Fruit fly (Drosophila melanogaster) whole organism, embryonic: ENCODE data around the gene e.

Source experiments
- Adf1 ChIP-seq: fragments of 200-800 bp; sonication (Bioruptor generic); IDR thresholded peaks from 2 replicates; pipeline ENCODE4 v1.3.6; 2022; ENCODE audit warnings: missing biosample characterization, missing genetic modification characterization
- Asciz ChIP-seq: fragments of 200-800 bp; sonication (Bioruptor generic); optimal IDR thresholded peaks from 2 replicates; lab custom pipeline; 2017; ENCODE audit warnings: missing biosample characterization, mild to moderate bottlenecking, missing genetic modification characterization, missing genetic modification reagents
- CG10147 ChIP-seq: fragments of 200-800 bp; sonication (Bioruptor generic); optimal IDR thresholded peaks from 2 replicates; lab custom pipeline; 2019; ENCODE audit warnings: missing biosample characterization, mild to moderate bottlenecking, missing genetic modification characterization, moderate library complexity
- CG1024 ChIP-seq: fragments of 200-800 bp; sonication (Bioruptor generic); IDR thresholded peaks from 2 replicates; pipeline ENCODE4 v1.3.6; 2022; ENCODE audit warnings: missing biosample characterization, missing genetic modification characterization
- CG10267 ChIP-seq: fragments of 200-800 bp; sonication (Bioruptor generic); optimal IDR thresholded peaks from 2 replicates; lab custom pipeline; 2018; ENCODE audit warnings: missing biosample characterization, mild to moderate bottlenecking, missing genetic modification characterization, moderate library complexity
- CG10565 ChIP-seq: fragments of 200-800 bp; sonication (Bioruptor generic); optimal IDR thresholded peaks from 3 replicates; lab custom pipeline; 2016; ENCODE audit warnings: missing biosample characterization, mild to moderate bottlenecking, missing genetic modification characterization
- CG10959 ChIP-seq: fragments of 200-800 bp; sonication (Bioruptor generic); IDR thresholded peaks from 2 replicates; pipeline ENCODE4 v1.3.6; 2022; ENCODE audit warnings: missing biosample characterization, missing genetic modification characterization
- CG12104 ChIP-seq: fragments of 200-800 bp; sonication (Bioruptor generic); optimal IDR thresholded peaks from 3 replicates; lab custom pipeline; 2016; ENCODE audit warnings: missing biosample characterization, missing genetic modification characterization
- CG13894 ChIP-seq: fragments of 200-800 bp; sonication (Bioruptor generic); optimal IDR thresholded peaks from 3 replicates; lab custom pipeline; 2018; ENCODE audit warnings: missing biosample characterization, mild to moderate bottlenecking, missing genetic modification characterization, moderate library complexity
- CG15011 ChIP-seq: fragments of 200-800 bp; sonication (Bioruptor generic); optimal IDR thresholded peaks from 3 replicates; lab custom pipeline; 2018; ENCODE audit warnings: missing biosample characterization, mild to moderate bottlenecking, missing genetic modification characterization
- CG17568 ChIP-seq: fragments of 200-800 bp; sonication (Bioruptor generic); optimal IDR thresholded peaks from 2 replicates; lab custom pipeline; 2018; ENCODE audit warnings: missing biosample characterization, mild to moderate bottlenecking, missing genetic modification characterization, moderate library complexity
- CG2889 ChIP-seq: fragments of 200-800 bp; sonication (Bioruptor generic); IDR thresholded peaks from 3 replicates; pipeline ENCODE4 v1.3.6; 2022; ENCODE audit warnings: missing biosample characterization, missing genetic modification characterization
- CG3065 ChIP-seq: fragments of 200-800 bp; sonication (Bioruptor generic); optimal IDR thresholded peaks from 2 replicates; lab custom pipeline; 2016; ENCODE audit warnings: missing biosample characterization, missing genetic modification characterization
- CG31388 ChIP-seq: fragments of 200-800 bp; sonication (Bioruptor generic); optimal IDR thresholded peaks from 2 replicates; lab custom pipeline; 2016; ENCODE audit warnings: missing biosample characterization, missing genetic modification characterization
- CG31441 ChIP-seq: fragments of 200-800 bp; sonication (Bioruptor generic); IDR thresholded peaks from 2 replicates; pipeline ENCODE4 v1.3.6; 2022; ENCODE audit warnings: missing biosample characterization, missing genetic modification characterization
- CG32772 ChIP-seq: fragments of 200-800 bp; sonication (Bioruptor generic); IDR thresholded peaks from 2 replicates; pipeline ENCODE4 v1.3.6; 2022; ENCODE audit warnings: missing biosample characterization, missing genetic modification characterization
- CG4730 ChIP-seq: fragments of 200-800 bp; sonication (Bioruptor generic); IDR thresholded peaks from 2 replicates; pipeline ENCODE4 v1.3.6; 2022; ENCODE audit warnings: missing biosample characterization, missing genetic modification characterization
- CG4854 ChIP-seq: fragments of 200-800 bp; sonication (Bioruptor generic); optimal IDR thresholded peaks from 2 replicates; lab custom pipeline; 2016; ENCODE audit warnings: missing biosample characterization, missing genetic modification characterization, inconsistent platforms
- CG6791 ChIP-seq: fragments of 200-800 bp; sonication (Bioruptor generic); IDR thresholded peaks from 3 replicates; pipeline ENCODE4 v1.3.6; 2022; ENCODE audit warnings: missing biosample characterization, missing genetic modification characterization; ENCODE audit not compliant: partially characterized antibody
- CG7786 ChIP-seq: fragments of 200-800 bp; sonication (Bioruptor generic); optimal IDR thresholded peaks from 2 replicates; lab custom pipeline; 2016; ENCODE audit warnings: missing biosample characterization, missing genetic modification characterization
- CG9932 ChIP-seq: fragments of 200-800 bp; sonication (Bioruptor generic); IDR thresholded peaks from 2 replicates; pipeline ENCODE4 v1.3.6; 2022; ENCODE audit warnings: missing biosample characterization, missing genetic modification characterization
- Chrac-16 ChIP-seq: fragments of 200-800 bp; sonication (Bioruptor generic); optimal IDR thresholded peaks from 3 replicates; lab custom pipeline; 2016; ENCODE audit warnings: missing biosample characterization, missing genetic modification characterization
- Dad ChIP-seq: fragments of 200-800 bp; sonication (Bioruptor generic); optimal IDR thresholded peaks from 3 replicates; lab custom pipeline; 2016; ENCODE audit warnings: missing biosample characterization, missing genetic modification characterization
- Dip2 ChIP-seq: fragments of 200-800 bp; sonication (Bioruptor generic); IDR thresholded peaks from 2 replicates; pipeline ENCODE4 v1.3.6; 2022; ENCODE audit warnings: missing biosample characterization, missing genetic modification characterization
- E2f1 ChIP-seq: fragments of 200-800 bp; sonication (Bioruptor generic); IDR thresholded peaks from 2 replicates; pipeline ENCODE4 v1.3.6; 2022; ENCODE audit warnings: missing biosample characterization, missing genetic modification characterization
- Ets97D ChIP-seq: fragments of 200-800 bp; sonication (Bioruptor generic); optimal IDR thresholded peaks from 3 replicates; lab custom pipeline; 2016; ENCODE audit warnings: missing biosample characterization, missing genetic modification characterization
- Gug ChIP-seq: fragments of 200-800 bp; sonication (Bioruptor generic); IDR thresholded peaks from 4 replicates; pipeline ENCODE4 v1.3.6; 2022; ENCODE audit warnings: missing biosample characterization, missing genetic modification characterization
- H15 ChIP-seq: fragments of 200-800 bp; sonication (Bioruptor generic); IDR thresholded peaks from 3 replicates; pipeline ENCODE4 v1.3.6; 2022; ENCODE audit warnings: missing biosample characterization, missing genetic modification characterization
- H2.0 ChIP-seq: fragments of 200-800 bp; sonication (Bioruptor generic); IDR thresholded peaks from 2 replicates; pipeline ENCODE4 v1.3.6; 2022; ENCODE audit warnings: missing biosample characterization, missing genetic modification characterization
- Lhr ChIP-seq: fragments of 200-800 bp; sonication (Bioruptor generic); optimal IDR thresholded peaks from 3 replicates; lab custom pipeline; 2017; ENCODE audit warnings: mild to moderate bottlenecking, missing biosample characterization, missing genetic modification reagents, missing genetic modification characterization
- Mes4 ChIP-seq: fragments of 200-800 bp; sonication (Bioruptor generic); optimal IDR thresholded peaks from 2 replicates; lab custom pipeline; 2016; ENCODE audit warnings: missing biosample characterization, missing genetic modification characterization
- Oli ChIP-seq: fragments of 200-800 bp; sonication (Bioruptor generic); optimal IDR thresholded peaks from 2 replicates; lab custom pipeline; 2018; ENCODE audit warnings: missing biosample characterization, mild to moderate bottlenecking, missing genetic modification characterization, moderate library complexity
- Sin3A ChIP-seq: fragments of >200 bp; optimal IDR thresholded peaks from 2 replicates; lab custom pipeline; 2018
- Sox102F ChIP-seq: fragments of 200-800 bp; sonication (Bioruptor generic); optimal IDR thresholded peaks from 2 replicates; lab custom pipeline; 2018; ENCODE audit warnings: missing biosample characterization, mild to moderate bottlenecking, missing genetic modification characterization, moderate library complexity
- Sry-β ChIP-seq: fragments of 200-800 bp; sonication (Bioruptor generic); optimal IDR thresholded peaks from 2 replicates; lab custom pipeline; 2018; ENCODE audit warnings: missing biosample characterization, mild to moderate bottlenecking, missing genetic modification characterization, moderate library complexity
- Ssrp ChIP-seq: fragments of 200-800 bp; sonication (Bioruptor generic); optimal IDR thresholded peaks from 2 replicates; lab custom pipeline; 2018; ENCODE audit warnings: missing biosample characterization, mild to moderate bottlenecking, missing genetic modification characterization, moderate library complexity
- bbx ChIP-seq: fragments of 200-800 bp; sonication (Bioruptor generic); IDR thresholded peaks from 2 replicates; pipeline ENCODE4 v1.3.6; 2022; ENCODE audit warnings: missing biosample characterization, missing genetic modification characterization; ENCODE audit not compliant: partially characterized antibody
- cad ChIP-seq: fragments of >200 bp; optimal IDR thresholded peaks from 2 replicates; lab custom pipeline; 2017; ENCODE audit warnings: missing biosample characterization, missing genetic modification characterization
- dmrt99B ChIP-seq: fragments of 200-800 bp; sonication (Bioruptor generic); optimal IDR thresholded peaks from 2 replicates; lab custom pipeline; 2018; ENCODE audit warnings: missing biosample characterization, mild to moderate bottlenecking, missing genetic modification characterization, moderate library complexity
- her ChIP-seq: fragments of 200-800 bp; sonication (Bioruptor generic); optimal IDR thresholded peaks from 2 replicates; lab custom pipeline; 2016; ENCODE audit warnings: missing biosample characterization, missing genetic modification characterization
- ind ChIP-seq: fragments of 200-800 bp; sonication (Bioruptor generic); optimal IDR thresholded peaks from 3 replicates; lab custom pipeline; 2016; ENCODE audit warnings: missing biosample characterization, missing genetic modification characterization
- jigr1 ChIP-seq: fragments of 200-800 bp; sonication (Bioruptor generic); IDR thresholded peaks from 3 replicates; pipeline ENCODE4 v1.3.6; 2022; ENCODE audit warnings: missing biosample characterization, missing genetic modification characterization
- lilli ChIP-seq: fragments of 200-800 bp; sonication (Bioruptor generic); optimal IDR thresholded peaks from 3 replicates; lab custom pipeline; 2016; ENCODE audit warnings: missing biosample characterization, missing genetic modification characterization
- maf-S ChIP-seq: fragments of 200-800 bp; sonication (Bioruptor generic); optimal IDR thresholded peaks from 2 replicates; lab custom pipeline; 2016; ENCODE audit warnings: missing biosample characterization, missing genetic modification characterization
- mam ChIP-seq: fragments of 200-800 bp; sonication (Bioruptor generic); optimal IDR thresholded peaks from 3 replicates; lab custom pipeline; 2016; ENCODE audit warnings: missing biosample characterization, missing genetic modification characterization
- mirr ChIP-seq: fragments of 200-800 bp; sonication (Bioruptor generic); optimal IDR thresholded peaks from 3 replicates; lab custom pipeline; 2018; ENCODE audit warnings: missing biosample characterization, mild to moderate bottlenecking, missing genetic modification characterization
- odd ChIP-seq: fragments of 200-800 bp; sonication (Bioruptor generic); optimal IDR thresholded peaks from 2 replicates; lab custom pipeline; 2017; ENCODE audit warnings: missing biosample characterization, mild to moderate bottlenecking, missing genetic modification characterization
- so ChIP-seq: fragments of 200-800 bp; sonication (Bioruptor generic); IDR thresholded peaks from 3 replicates; pipeline ENCODE4 v1.3.6; 2022; ENCODE audit warnings: missing biosample characterization, missing genetic modification characterization
- stc ChIP-seq: fragments of 200-800 bp; sonication (Bioruptor generic); IDR thresholded peaks from 2 replicates; pipeline ENCODE4 v1.3.6; 2022; ENCODE audit warnings: missing biosample characterization, missing genetic modification characterization
- tup ChIP-seq: fragments of 200-800 bp; sonication (Bioruptor generic); optimal IDR thresholded peaks from 2 replicates; lab custom pipeline; 2016; ENCODE audit warnings: missing biosample characterization, mild to moderate bottlenecking, missing genetic modification characterization, moderate library complexity

Gene e

dm6 chr3R:21204500-21205167 is 32.3 kb downstream of the e start (continued):
- TF ChIP-seq CG10959 (GFP tag; lab: Robert Waterston, UW) (peak; percentile 47; the same call in 1 of the 2 replicates), Ssrp (tag; lab: Kevin White, UChicago) (peak; percentile 90), Mes4 (GFP tag; lab: Kevin White, UChicago) (peak; percentile 75), H15 (GFP tag; lab: Robert Waterston, UW) (peak; percentile 77), jigr1 (GFP tag; lab: Robert Waterston, UW) (peak; percentile 53; the same call in 1 of the 3 replicates), maf-S (peak; percentile 41), bbx (GFP tag; lab: Robert Waterston, UW) (peak; percentile 54; the same call in 1 of the 2 replicates), CG2889 (GFP tag; lab: Robert Waterston, UW) (no peak), her (GFP tag; lab: Kevin White, UChicago) (peak; percentile 80), CG4730 (GFP tag; lab: Robert Waterston, UW) (peak; percentile 45; the same call in 1 of the 2 replicates), lilli (GFP tag; lab: Kevin White, UChicago) (peak; percentile 81), Oli (tag; lab: Kevin White, UChicago) (peak; percentile 92), Sox102F (GFP tag; lab: Kevin White, UChicago) (peak; percentile 94), CG10147 (peak; percentile 69), CG10267 (tag; lab: Kevin White, UChicago) (peak; percentile 78), CG9932 (0 out of 2 replicates have a peak, but pooled peaks have one; percentile 16), CG13894 (tag; lab: Kevin White, UChicago) (peak; percentile 9), H2.0 (peak; percentile 66), odd (GFP tag; lab: Kevin White, UChicago) (peak; percentile 66), CG10565 (GFP tag; lab: Kevin White, UChicago) (peak; percentile 66), Chrac-16 (GFP tag; lab: Kevin White, UChicago) (peak; percentile 76), Ets97D (GFP tag; lab: Kevin White, UChicago) (peak; percentile 57), tup (GFP tag; lab: Kevin White, UChicago) (peak; percentile 29), Dip2 (no peak), Gug (GFP tag; lab: Robert Waterston, UW) (peak; percentile 73; the same call in 3 of the 4 replicates), Adf1 (GFP tag; lab: Robert Waterston, UW) (peak; percentile 9; the same call in 1 of the 2 replicates), CG6791 (no peak), E2f1 (peak; percentile 80), mirr (GFP tag; lab: Kevin White, UChicago) (peak; percentile 22), CG32772 (peak; percentile 71), Sry-β (peak; percentile 29), ind (GFP tag; lab: Kevin White, UChicago) (peak; percentile 83), cad (no peak), Asciz (GFP tag; lab: Kevin White, UChicago) (peak; percentile 86), stc (peak; percentile 62), Lhr (GFP tag; lab: Kevin White, UChicago) (peak; percentile 75), CG31388 (GFP tag; lab: Kevin White, UChicago) (peak; percentile 58), mam (GFP tag; lab: Kevin White, UChicago) (peak; percentile 70), CG12104 (GFP tag; lab: Kevin White, UChicago) (peak; percentile 81), Sin3A (lab: Kevin White, UChicago) (no peak), CG1024 (GFP tag; lab: Robert Waterston, UW) (peak; percentile 55), CG15011 (peak; percentile 62), CG4854 (GFP tag; lab: Kevin White, UChicago) (peak; percentile 51), CG7786 (GFP tag; lab: Kevin White, UChicago) (peak; percentile 55), Dad (GFP tag; lab: Kevin White, UChicago) (peak; percentile 67), so (GFP tag; lab: Robert Waterston, UW) (peak; percentile 70), CG31441 (GFP tag; lab: Robert Waterston, UW) (peak; percentile 82), CG3065 (GFP tag; lab: Kevin White, UChicago) (peak; percentile 51), dmrt99B (tag; lab: Kevin White, UChicago) (peak; percentile 94), CG17568 (GFP tag; lab: Kevin White, UChicago) (peak; percentile 71)
